Fruit fly (Drosophila melanogaster): ENCODE results near the gene Rh7.

Rh7 gene

dm6 chr3L:12131918-12132317, 43.4 kb downstream of the Rh7 start, which contains the start of gene DEF8 (continued):
- TF ChIP-seq corto (GFP tag; optimal IDR thresholded peaks at IDR 0.05) (no peak), lola (GFP tag; optimal IDR thresholded peaks at IDR 0.05) (peak in 1 of 3 experiments; percentile 91), otp (GFP tag; IDR thresholded peaks at IDR 0.05) (peak; percentile 65; the same call in 1 of the 3 replicates), Aef1 (GFP tag; IDR thresholded peaks at IDR 0.05) (peak; percentile 77), ro (GFP tag; IDR thresholded peaks at IDR 0.05) (peak; percentile 65), CG10654 (GFP tag; optimal IDR thresholded peaks at IDR 0.05) (peak; percentile 77), CG7745 (tag; optimal IDR thresholded peaks at IDR 0.05) (peak; percentile 18), tup (GFP tag; optimal IDR thresholded peaks at IDR 0.05) (peak; percentile 20), CG3847 (GFP tag; IDR thresholded peaks at IDR 0.05) (peak; percentile 71), CG3281 (GFP tag; optimal IDR thresholded peaks at IDR 0.05) (peak; percentile 82), Blimp-1 (GFP tag; optimal IDR thresholded peaks at IDR 0.05) (peak; percentile 90), Sox102F (GFP tag; optimal IDR thresholded peaks at IDR 0.05) (peak; percentile 93), CG13424 (tag; optimal IDR thresholded peaks at IDR 0.05) (peak; percentile 87), CG5245 (GFP tag; optimal IDR thresholded peaks at IDR 0.05) (peak; percentile 73), gsb-n (tag; optimal IDR thresholded peaks at IDR 0.05) (peak; percentile 85), CG31365 (tag; optimal IDR thresholded peaks at IDR 0.05) (no peak), Dfd (GFP tag; optimal IDR thresholded peaks at IDR 0.05) (no peak), phol (tag; optimal IDR thresholded peaks at IDR 0.05) (peak; percentile 91), Ets65A (GFP tag) (no peak), Hr39 (optimal IDR thresholded peaks at IDR 0.05) (no peak), bbx (GFP tag; IDR thresholded peaks at IDR 0.05; ENCODE audit: partially characterized antibody) (0 out of 2 replicates have a peak, but pooled peaks have one; percentile 26), Nf-YC (tag; optimal IDR thresholded peaks at IDR 0.05) (peak; percentile 73), schlank (tag; optimal IDR thresholded peaks at IDR 0.05) (no peak), CG17328 (GFP tag; IDR thresholded peaks at IDR 0.05) (peak; percentile 93), br (optimal IDR thresholded peaks at IDR 0.05) (no peak), kah (GFP tag; optimal IDR thresholded peaks at IDR 0.05) (peak; percentile 100), CG15073 (GFP tag; optimal IDR thresholded peaks at IDR 0.05) (no peak), tx (GFP tag; optimal IDR thresholded peaks at IDR 0.05) (peak; percentile 29), CG13123 (GFP tag; optimal IDR thresholded peaks at IDR 0.05) (peak; percentile 38), CG12104 (GFP tag; optimal IDR thresholded peaks at IDR 0.05) (peak; percentile 76), CG2199 (GFP tag; IDR thresholded peaks at IDR 0.05) (no peak), ara (GFP tag; IDR thresholded peaks at IDR 0.05) (peak; percentile 52; the same call in 1 of the 2 replicates), CG11456 (GFP tag; IDR thresholded peaks at IDR 0.05) (peak; percentile 78), kay (GFP tag; optimal IDR thresholded peaks at IDR 0.05) (peak; percentile 74), cad (GFP tag; optimal IDR thresholded peaks at IDR 0.05) (no peak), Rfx (GFP tag; IDR thresholded peaks at IDR 0.05) (peak; percentile 88), usp (GFP tag; optimal IDR thresholded peaks at IDR 0.05) (no peak), Ada2b (GFP tag; IDR thresholded peaks at IDR 0.05) (peak; percentile 87), nom (GFP tag; optimal IDR thresholded peaks at IDR 0.05) (peak; percentile 74), CG6854 (GFP tag; optimal IDR thresholded peaks at IDR 0.05) (peak; percentile 64), eyg (GFP tag; optimal IDR thresholded peaks at IDR 0.05) (no peak), oc (tag; optimal IDR thresholded peaks at IDR 0.05) (peak; percentile 91), Med (GFP tag) (peak; percentile 90), CG6254 (GFP tag; optimal IDR thresholded peaks at IDR 0.05) (peak; percentile 73), CG11560 (tag; IDR thresholded peaks at IDR 0.05) (peak; percentile 60; the same call in 1 of the 3 replicates), CG32532 (GFP tag; IDR thresholded peaks at IDR 0.05) (peak; percentile 85), sens (GFP tag) (peak; percentile 85), grau (tag; optimal IDR thresholded peaks at IDR 0.05) (peak; percentile 90), Hey (tag; optimal IDR thresholded peaks at IDR 0.05) (no peak), CG3065 (GFP tag; optimal IDR thresholded peaks at IDR 0.05) (peak; percentile 71), crol (GFP tag; IDR thresholded peaks at IDR 0.05) (no peak), CG9437 (GFP tag; optimal IDR thresholded peaks at IDR 0.05) (peak; percentile 81)

Data from whole organism, embryonic.